Worm (Caenorhabditis elegans): ENCODE measurements around the gene phy-3.
A peak's percentile ranks its signal among the peaks of the same experiment; 100 is the strongest.

Gene phy-3

ce11 chrV:16848498-16848897 is 15.5 kb downstream of the phy-3 start, which contains the start of the genes clec-36 and clec-26:
TSS of gene clec-36 (minus strand) at chrV:16848598.
TSS of gene clec-26 (plus strand) at chrV:16848611.
- TF ChIP-seq lin-35 (GFP tag; optimal IDR thresholded peaks at IDR 0.05) (no peak), ztf-4 (tag; optimal IDR thresholded peaks at IDR 0.05) (no peak), swsn-7 (tag; optimal IDR thresholded peaks at IDR 0.05) (no peak), sox-4 (tag; optimal IDR thresholded peaks at IDR 0.05) (no peak), nhr-90 (tag; optimal IDR thresholded peaks at IDR 0.05; ENCODE audit: poor library complexity) (no peak), nhr-85 (tag) (no peak), fkh-4 (tag; optimal IDR thresholded peaks at IDR 0.05; ENCODE audit: borderline replicate concordance) (no peak), elt-2 (tag; optimal IDR thresholded peaks at IDR 0.05) (peak; percentile 44)

ce11 chrV:16852002-16852401 is 19.0 kb downstream of the phy-3 start, which contains the start of gene clec-37:
TSS of gene clec-37 (minus strand) at chrV:16852102.
- TF ChIP-seq C34B4.2 (tag; optimal IDR thresholded peaks at IDR 0.05) (no peak), xbp-1 (tag; optimal IDR thresholded peaks at IDR 0.05) (no peak)

- TF ChIP-seq ama-1 (optimal IDR thresholded peaks at IDR 0.05) (no peak), hpl-2 (GFP tag; optimal IDR thresholded peaks at IDR 0.05) (no peak), blmp-1 (tag; optimal IDR thresholded peaks at IDR 0.05) (no peak), C04F5.9 (tag; optimal IDR thresholded peaks at IDR 0.05) (no peak), nhr-28 (tag; optimal IDR thresholded peaks at IDR 0.05) (no peak), fkh-4 (tag; optimal IDR thresholded peaks at IDR 0.05; ENCODE audit: borderline replicate concordance) (no peak), C34B4.2 (tag; optimal IDR thresholded peaks at IDR 0.05) (no peak), rnt-1 (tag; optimal IDR thresholded peaks at IDR 0.05) (no peak), irx-1 (tag; optimal IDR thresholded peaks at IDR 0.05) (no peak)
Observed at ce11 chrV:16853956-16854683, 21.2 kb downstream of the phy-3 start, which contains the start of the genes clec-35 and clec-27. TSS of gene clec-35 (minus strand) at chrV:16854056. TSS of gene clec-27 (plus strand) at chrV:16854633.

- no peak for TF ChIP-seq snpc-4 (tag; optimal IDR thresholded peaks at IDR 0.05)
- TF ChIP-seq unc-86 (tag; optimal IDR thresholded peaks at IDR 0.05), result no peak
- TF ChIP-seq nhr-77 (tag; optimal IDR thresholded peaks at IDR 0.05), result no peak
- no peak for TF ChIP-seq xbp-1 (tag; optimal IDR thresholded peaks at IDR 0.05)
- TF ChIP-seq efl-1 (optimal IDR thresholded peaks at IDR 0.05), result no peak
- TF ChIP-seq efl-1 (GFP tag; optimal IDR thresholded peaks at IDR 0.05 in 1 of 2), result no peak
- no peak for TF ChIP-seq ces-1 (GFP tag; optimal IDR thresholded peaks at IDR 0.05)
- TF ChIP-seq ceh-8 (GFP tag; optimal IDR thresholded peaks at IDR 0.05), result no peak
- no peak for TF ChIP-seq nhr-19 (GFP tag; conservative IDR thresholded peaks at IDR 0.05)
- no peak for TF ChIP-seq ets-5 (GFP tag; IDR thresholded peaks at IDR 0.05)
- no peak for TF ChIP-seq sox-4 (tag; optimal IDR thresholded peaks at IDR 0.05)
- no peak for TF ChIP-seq sup-37 (GFP tag; optimal IDR thresholded peaks at IDR 0.05)
- no peak for TF ChIP-seq lin-39 (tag; optimal IDR thresholded peaks at IDR 0.05)
- no peak for TF ChIP-seq pax-3 (tag; optimal IDR thresholded peaks at IDR 0.05)
- TF ChIP-seq jun-1 (tag; optimal IDR thresholded peaks at IDR 0.05), result no peak
- no peak for TF ChIP-seq nhr-76 (tag; optimal IDR thresholded peaks at IDR 0.05)
- no peak for TF ChIP-seq alr-1 (tag; optimal IDR thresholded peaks at IDR 0.05; ENCODE audit: borderline replicate concordance)
- no peak for TF ChIP-seq C04F5.9 (tag; optimal IDR thresholded peaks at IDR 0.05)
Observed at ce11 chrV:16857977-16858479, 25.1 kb downstream of the phy-3 start, which contains the start of the genes clec-31 and clec-22. TSS of gene clec-31 (minus strand) at chrV:16858077. TSS of gene clec-22 (plus strand) at chrV:16858429.

- no peak for TF ChIP-seq nhr-76 (tag; optimal IDR thresholded peaks at IDR 0.05)
- no peak for TF ChIP-seq mdl-1 (tag; optimal IDR thresholded peaks at IDR 0.05)
- TF ChIP-seq mep-1 (tag; optimal IDR thresholded peaks at IDR 0.05), result no peak
- TF ChIP-seq hpl-2 (GFP tag; optimal IDR thresholded peaks at IDR 0.05), result no peak
- no peak for TF ChIP-seq unc-62 (GFP tag; optimal IDR thresholded peaks at IDR 0.05)
- no peak for TF ChIP-seq nhr-71 (tag; optimal IDR thresholded peaks at IDR 0.05)
- no peak for TF ChIP-seq F16B12.6 (tag; optimal IDR thresholded peaks at IDR 0.05)
- no peak for TF ChIP-seq fkh-10 (GFP tag; optimal IDR thresholded peaks at IDR 0.05)
- TF ChIP-seq lin-14 (GFP tag; optimal IDR thresholded peaks at IDR 0.05), result no peak
- TF ChIP-seq irx-1 (tag; optimal IDR thresholded peaks at IDR 0.05), result no peak
- no peak for TF ChIP-seq ceh-8 (GFP tag; optimal IDR thresholded peaks at IDR 0.05)
- TF ChIP-seq hlh-4 (tag; optimal IDR thresholded peaks at IDR 0.05), result no peak
- no peak for TF ChIP-seq egl-27 (tag; optimal IDR thresholded peaks at IDR 0.05)
- TF ChIP-seq ztf-11 (tag; optimal IDR thresholded peaks at IDR 0.05), result no peak
Observed at ce11 chrV:16861719-16862118, 28.8 kb downstream of the phy-3 start, which contains the start of the genes clec-32 and clec-24. TSS of gene clec-32 (minus strand) at chrV:16861819. TSS of gene clec-24 (plus strand) at chrV:16862012.

All from whole organism, L1 larva.